Fruit fly (Drosophila melanogaster) whole organism, embryonic: ENCODE results near the gene CG32813.

Experiments
- Abd-B ChIP-seq: fragments of 200-800 bp; sonication (Bioruptor generic); optimal IDR thresholded peaks from 2 replicates; lab custom pipeline; 2018; ENCODE audit warnings: missing biosample characterization, mild to moderate bottlenecking, missing genetic modification characterization, moderate library complexity
- C15 ChIP-seq: fragments of 200-800 bp; sonication (Bioruptor generic); IDR thresholded peaks from 3 replicates; pipeline ENCODE4 v1.3.6; 2022; ENCODE audit warnings: missing biosample characterization, missing genetic modification characterization
- CG10209 ChIP-seq: fragments of 200-800 bp; sonication (Bioruptor generic); optimal IDR thresholded peaks from 3 replicates; lab custom pipeline; 2017; ENCODE audit warnings: missing biosample characterization, mild to moderate bottlenecking, missing genetic modification characterization, missing genetic modification reagents
- CG12659 ChIP-seq: fragments of 200-800 bp; sonication (Bioruptor generic); optimal IDR thresholded peaks from 3 replicates; lab custom pipeline; 2017; ENCODE audit warnings: mild to moderate bottlenecking, missing biosample characterization, missing genetic modification reagents, missing genetic modification characterization
- CG13424 ChIP-seq: fragments of 200-800 bp; sonication (Bioruptor generic); optimal IDR thresholded peaks from 2 replicates; lab custom pipeline; 2019; ENCODE audit warnings: missing biosample characterization, mild to moderate bottlenecking, missing genetic modification characterization, moderate library complexity
- CG14965 ChIP-seq: fragments of 200-800 bp; sonication (Bioruptor generic); optimal IDR thresholded peaks from 2 replicates; lab custom pipeline; 2016; ENCODE audit warnings: missing biosample characterization, missing genetic modification characterization, borderline replicate concordance
- CG1603 ChIP-seq: fragments of 200-800 bp; sonication (Bioruptor generic); optimal IDR thresholded peaks from 2 replicates; lab custom pipeline; 2019; ENCODE audit warnings: missing biosample characterization, mild to moderate bottlenecking, missing genetic modification characterization, moderate library complexity
- CG17612 ChIP-seq: fragments of 200-800 bp; sonication (Bioruptor generic); IDR thresholded peaks from 2 replicates; pipeline ENCODE4 v1.3.6; 2022; ENCODE audit warnings: missing biosample characterization, missing genetic modification characterization
- CG17802 ChIP-seq: fragments of 200-800 bp; sonication (Bioruptor generic); optimal IDR thresholded peaks from 2 replicates; lab custom pipeline; 2018; ENCODE audit warnings: missing biosample characterization, mild to moderate bottlenecking, missing genetic modification characterization, moderate library complexity
- CG2116 ChIP-seq: fragments of 200-800 bp; sonication (Bioruptor generic); optimal IDR thresholded peaks from 3 replicates; lab custom pipeline; 2018; ENCODE audit warnings: missing biosample characterization, mild to moderate bottlenecking, missing genetic modification characterization
- CG31365 ChIP-seq: fragments of 200-800 bp; sonication (Bioruptor generic); optimal IDR thresholded peaks from 2 replicates; lab custom pipeline; 2018; ENCODE audit warnings: missing biosample characterization, mild to moderate bottlenecking, missing genetic modification characterization
- CG34422 ChIP-seq: fragments of 200-800 bp; sonication (Bioruptor generic); IDR thresholded peaks from 3 replicates; pipeline ENCODE4 v1.3.6; 2022; ENCODE audit warnings: missing biosample characterization, missing genetic modification characterization
- CG3995 ChIP-seq: fragments of 200-800 bp; sonication (Bioruptor generic); optimal IDR thresholded peaks from 3 replicates; lab custom pipeline; 2016; ENCODE audit warnings: missing biosample characterization, missing genetic modification characterization
- CG42726 ChIP-seq: fragments of 200-800 bp; sonication (Bioruptor generic); IDR thresholded peaks from 2 replicates; pipeline ENCODE4 v1.3.6; 2022; ENCODE audit warnings: missing biosample characterization, missing genetic modification characterization; ENCODE audit not compliant: partially characterized antibody
- CG43689 ChIP-seq: fragments of 200-800 bp; sonication (Bioruptor generic); IDR thresholded peaks from 2 replicates; pipeline ENCODE4 v1.3.6; 2022; ENCODE audit warnings: missing biosample characterization, missing genetic modification characterization
- CG6254 ChIP-seq: fragments of 200-800 bp; sonication (Bioruptor generic); optimal IDR thresholded peaks from 3 replicates; lab custom pipeline; 2017; ENCODE audit warnings: mild to moderate bottlenecking, missing biosample characterization, missing genetic modification reagents, missing genetic modification characterization
- CG6791 ChIP-seq: fragments of 200-800 bp; sonication (Bioruptor generic); IDR thresholded peaks from 3 replicates; pipeline ENCODE4 v1.3.6; 2022; ENCODE audit warnings: missing biosample characterization, missing genetic modification characterization; ENCODE audit not compliant: partially characterized antibody
- CG8290 ChIP-seq, 3 experiments: fragments of 200-800 bp; sonication (Bioruptor generic); optimal IDR thresholded peaks; 2 replicates each; lab custom pipeline; 2016 to 2019; ENCODE audit warnings: missing biosample characterization in 3 of 3, missing genetic modification characterization in 3 of 3, mild to moderate bottlenecking in 2 of 3, moderate library complexity in 1 of 3
- CHES-1-like ChIP-seq: fragments of 200-800 bp; sonication (Bioruptor generic); optimal IDR thresholded peaks from 2 replicates; lab custom pipeline; 2016; ENCODE audit warnings: missing biosample characterization, missing genetic modification characterization
- Dad ChIP-seq: fragments of 200-800 bp; sonication (Bioruptor generic); optimal IDR thresholded peaks from 3 replicates; lab custom pipeline; 2016; ENCODE audit warnings: missing biosample characterization, missing genetic modification characterization
- Dref ChIP-seq: fragments of 200-800 bp; sonication (Bioruptor generic); IDR thresholded peaks from 2 replicates; pipeline ENCODE4 v1.3.6; 2022; ENCODE audit warnings: missing biosample characterization, missing genetic modification characterization
- E2f2 ChIP-seq: fragments of 200-800 bp; sonication (Bioruptor generic); IDR thresholded peaks from 2 replicates; pipeline ENCODE4 v1.3.6; 2022; ENCODE audit warnings: missing biosample characterization, missing genetic modification characterization
- Hmx ChIP-seq: fragments of 200-800 bp; sonication (Bioruptor generic); optimal IDR thresholded peaks from 2 replicates; lab custom pipeline; 2016; ENCODE audit warnings: missing biosample characterization, missing genetic modification characterization
- Meics ChIP-seq: fragments of 200-800 bp; sonication (Bioruptor generic); optimal IDR thresholded peaks from 2 replicates; lab custom pipeline; 2017; ENCODE audit warnings: missing biosample characterization, mild to moderate bottlenecking, missing genetic modification characterization
- Oaz ChIP-seq: fragments of 200-800 bp; sonication (Bioruptor generic); IDR thresholded peaks from 2 replicates; pipeline ENCODE4 v1.3.6; 2022; ENCODE audit warnings: missing biosample characterization, missing genetic modification characterization
- Pdp1 ChIP-seq, 2 experiments: fragments of 200-800 bp; sonication (Bioruptor generic); optimal IDR thresholded peaks; 3 replicates each; lab custom pipeline; 2016; ENCODE audit warnings: missing biosample characterization in 2 of 2, missing genetic modification characterization in 2 of 2, mild to moderate bottlenecking in 1 of 2, moderate library complexity in 1 of 2
- bsh ChIP-seq, 2 experiments: fragments of 200-800 bp; sonication (Bioruptor generic); optimal IDR thresholded peaks; 2 replicates each; lab custom pipeline; 2017 to 2018; ENCODE audit warnings: mild to moderate bottlenecking in 2 of 2, missing biosample characterization in 2 of 2, missing genetic modification characterization in 2 of 2, moderate library complexity in 1 of 2
- danr ChIP-seq: fragments of 200-800 bp; sonication (Bioruptor generic); IDR thresholded peaks from 2 replicates; pipeline ENCODE4 v1.3.6; 2022; ENCODE audit warnings: missing biosample characterization, missing genetic modification characterization
- dm ChIP-seq: fragments of 200-800 bp; sonication (Bioruptor generic); optimal IDR thresholded peaks from 3 replicates; lab custom pipeline; 2016; ENCODE audit warnings: missing biosample characterization, missing genetic modification characterization
- fd64A ChIP-seq: fragments of 200-800 bp; sonication (Bioruptor generic); optimal IDR thresholded peaks from 3 replicates; lab custom pipeline; 2018; ENCODE audit warnings: missing biosample characterization, mild to moderate bottlenecking, missing genetic modification characterization
- ftz-f1 ChIP-seq: fragments of 200-800 bp; sonication (Bioruptor generic); optimal IDR thresholded peaks from 2 replicates; lab custom pipeline; 2016; ENCODE audit warnings: missing biosample characterization, missing genetic modification characterization
- fu2 ChIP-seq: fragments of 200-800 bp; sonication (Bioruptor generic); optimal IDR thresholded peaks from 2 replicates; lab custom pipeline; 2016; ENCODE audit warnings: missing biosample characterization, missing genetic modification characterization
- kay ChIP-seq: fragments of 200-800 bp; sonication (Bioruptor generic); optimal IDR thresholded peaks from 2 replicates; lab custom pipeline; 2016; ENCODE audit warnings: missing biosample characterization, missing genetic modification characterization
- klu ChIP-seq: fragments of 200-800 bp; sonication (Bioruptor generic); IDR thresholded peaks from 2 replicates; pipeline ENCODE4 v1.3.6; 2022; ENCODE audit warnings: missing biosample characterization, missing genetic modification characterization
- knrl ChIP-seq: fragments of 200-800 bp; sonication (Bioruptor generic); IDR thresholded peaks from 3 replicates; pipeline ENCODE4 v1.3.6; 2022; ENCODE audit warnings: missing biosample characterization, missing genetic modification characterization; ENCODE audit not compliant: partially characterized antibody
- lbe ChIP-seq: fragments of 200-800 bp; sonication (Bioruptor generic); optimal IDR thresholded peaks from 2 replicates; lab custom pipeline; 2016; ENCODE audit warnings: missing biosample characterization, mild to moderate bottlenecking, missing genetic modification characterization
- maf-S ChIP-seq: fragments of 200-800 bp; sonication (Bioruptor generic); optimal IDR thresholded peaks from 2 replicates; lab custom pipeline; 2016; ENCODE audit warnings: missing biosample characterization, missing genetic modification characterization
- nmo ChIP-seq: fragments of 200-800 bp; sonication (Bioruptor generic); optimal IDR thresholded peaks from 2 replicates; lab custom pipeline; 2018; ENCODE audit warnings: missing biosample characterization, mild to moderate bottlenecking, missing genetic modification characterization, moderate library complexity
- odd ChIP-seq: fragments of 200-800 bp; sonication (Bioruptor generic); optimal IDR thresholded peaks from 2 replicates; lab custom pipeline; 2017; ENCODE audit warnings: missing biosample characterization, mild to moderate bottlenecking, missing genetic modification characterization
- pfk ChIP-seq: fragments of 200-800 bp; sonication (Bioruptor generic); optimal IDR thresholded peaks from 2 replicates; lab custom pipeline; 2018; ENCODE audit warnings: missing biosample characterization, mild to moderate bottlenecking, missing genetic modification characterization, moderate library complexity
- phol ChIP-seq: fragments of 200-800 bp; sonication (Bioruptor generic); optimal IDR thresholded peaks from 3 replicates; lab custom pipeline; 2018; ENCODE audit warnings: missing biosample characterization, mild to moderate bottlenecking, missing genetic modification characterization, moderate library complexity
- psq ChIP-seq: fragments of 200-800 bp; sonication (Bioruptor generic); optimal IDR thresholded peaks from 2 replicates; lab custom pipeline; 2017; ENCODE audit warnings: missing biosample characterization, missing genetic modification characterization
- row ChIP-seq: fragments of 200-800 bp; sonication (Bioruptor generic); IDR thresholded peaks from 3 replicates; pipeline ENCODE4 v1.3.6; 2022; ENCODE audit warnings: missing biosample characterization, missing genetic modification characterization
- shn ChIP-seq: fragments of 200-800 bp; sonication (Bioruptor generic); optimal IDR thresholded peaks from 3 replicates; lab custom pipeline; 2016; ENCODE audit warnings: missing biosample characterization, missing genetic modification characterization
- slp2 ChIP-seq: fragments of 200-800 bp; sonication (Bioruptor generic); optimal IDR thresholded peaks from 2 replicates; lab custom pipeline; 2016; ENCODE audit warnings: missing biosample characterization, missing genetic modification characterization
- tx ChIP-seq: fragments of 200-800 bp; sonication (Bioruptor generic); optimal IDR thresholded peaks from 2 replicates; lab custom pipeline; 2016; ENCODE audit warnings: missing biosample characterization, missing genetic modification characterization
- unc-4 ChIP-seq: fragments of 200-800 bp; sonication (Bioruptor generic); IDR thresholded peaks from 2 replicates; pipeline ENCODE4 v1.3.6; 2022; ENCODE audit warnings: missing biosample characterization, missing genetic modification characterization; ENCODE audit not compliant: partially characterized antibody
- vnd ChIP-seq: fragments of 200-800 bp; sonication (Bioruptor generic); IDR thresholded peaks from 3 replicates; pipeline ENCODE4 v1.3.6; 2022; ENCODE audit warnings: missing biosample characterization, missing genetic modification characterization; ENCODE audit not compliant: partially characterized antibody
- yki ChIP-seq: fragments of >200 bp; optimal IDR thresholded peaks from 3 replicates; lab custom pipeline; 2018
- zf30C ChIP-seq: fragments of 200-800 bp; sonication (Bioruptor generic); optimal IDR thresholded peaks from 3 replicates; lab custom pipeline; 2018; ENCODE audit warnings: missing biosample characterization, mild to moderate bottlenecking, missing genetic modification characterization

Gene CG32813

dm6 chrX:1392875-1393274 is 12.2 kb downstream of the CG32813 start, which contains the start of gene Rilpl (continued):
- no peak for TF ChIP-seq tx (GFP tag; lab: Kevin White, UChicago)
- no peak for TF ChIP-seq vnd
- TF ChIP-seq Pdp1 (GFP tag; optimal IDR thresholded peaks at IDR 0.05; lab: Kevin White, UChicago): peak in 1 of 2 experiments; percentile 62
- TF ChIP-seq dm (GFP tag; lab: Kevin White, UChicago): peak; percentile 29
- TF ChIP-seq CG13424 (tag; lab: Kevin White, UChicago): no peak
- TF ChIP-seq klu (GFP tag; lab: Robert Waterston, UW): no peak
- TF ChIP-seq CG31365: no peak
- no peak for TF ChIP-seq psq (GFP tag; lab: Kevin White, UChicago)
- peak; percentile 33; the same call in 1 of the 3 replicates for TF ChIP-seq row (GFP tag; lab: Robert Waterston, UW)
- TF ChIP-seq maf-S (GFP tag; lab: Kevin White, UChicago): no peak
- TF ChIP-seq Hmx (GFP tag; lab: Kevin White, UChicago): no peak
- no peak for TF ChIP-seq CG6254 (GFP tag; lab: Kevin White, UChicago)
- peak; percentile 41 for TF ChIP-seq CHES-1-like (GFP tag; lab: Kevin White, UChicago)
- no peak for TF ChIP-seq CG17612 (GFP tag; lab: Robert Waterston, UW)
- no peak for TF ChIP-seq slp2 (GFP tag; lab: Kevin White, UChicago)
- no peak for TF ChIP-seq CG43689
- TF ChIP-seq Abd-B: no peak
- no peak for TF ChIP-seq CG8290 (GFP tag; optimal IDR thresholded peaks at IDR 0.05; lab: Kevin White, UChicago)
- peak in 1 of 2 experiments; percentile 75 for TF ChIP-seq CG8290 (tag; optimal IDR thresholded peaks at IDR 0.05; lab: Kevin White, UChicago)
- no peak for TF ChIP-seq CG14965 (GFP tag; lab: Kevin White, UChicago)
- TF ChIP-seq CG2116 (GFP tag; lab: Kevin White, UChicago): peak; percentile 28
- TF ChIP-seq Dad (GFP tag; lab: Kevin White, UChicago): peak; percentile 27
- TF ChIP-seq CG34422 (GFP tag; lab: Robert Waterston, UW): peak; percentile 7; the same call in 1 of the 3 replicates
- peak; percentile 63 for TF ChIP-seq Meics (GFP tag; lab: Kevin White, UChicago)
- TF ChIP-seq ftz-f1: no peak
- TF ChIP-seq CG3995 (GFP tag; lab: Kevin White, UChicago): peak; percentile 56
- peak; percentile 69 for TF ChIP-seq CG12659
- TF ChIP-seq CG42726: 0 out of 2 replicates have a peak, but pooled peaks have one; percentile 23
- no peak for TF ChIP-seq yki (lab: Kevin White, UChicago)
- TF ChIP-seq odd (GFP tag; lab: Kevin White, UChicago): no peak
- TF ChIP-seq CG6791 (GFP tag; lab: Robert Waterston, UW): 0 out of 3 replicates have a peak, but pooled peaks have one; percentile 28
- no peak for TF ChIP-seq Oaz
- TF ChIP-seq shn: no peak
- TF ChIP-seq phol (tag; lab: Kevin White, UChicago): peak; percentile 24
- TF ChIP-seq C15 (GFP tag; lab: Robert Waterston, UW): no peak
- TF ChIP-seq bsh (GFP tag; optimal IDR thresholded peaks at IDR 0.05; lab: Kevin White, UChicago): peak in 1 of 2 experiments; percentile 7
- peak; percentile 95 for TF ChIP-seq E2f2 (GFP tag; lab: Robert Waterston, UW)
- TF ChIP-seq CG10209 (GFP tag; lab: Kevin White, UChicago): no peak
- no peak for TF ChIP-seq danr (GFP tag; lab: Robert Waterston, UW)
- TF ChIP-seq Dref (GFP tag; lab: Robert Waterston, UW): peak; percentile 42; the same call in 1 of the 2 replicates
- TF ChIP-seq lbe (GFP tag; lab: Kevin White, UChicago): no peak
- TF ChIP-seq unc-4: peak; percentile 42; the same call in 1 of the 2 replicates
- peak; percentile 94 for TF ChIP-seq kay
- no peak for TF ChIP-seq fu2 (GFP tag; lab: Kevin White, UChicago)
- peak; percentile 67 for TF ChIP-seq knrl (GFP tag; lab: Robert Waterston, UW)
- TF ChIP-seq nmo (GFP tag; lab: Kevin White, UChicago): no peak
- TF ChIP-seq CG17802: no peak
- peak; percentile 30 for TF ChIP-seq pfk (GFP tag; lab: Kevin White, UChicago)
- no peak for TF ChIP-seq zf30C (GFP tag; lab: Kevin White, UChicago)
- TF ChIP-seq CG1603: peak; percentile 66
- no peak for TF ChIP-seq fd64A (GFP tag; lab: Kevin White, UChicago)
